Fruit fly (Drosophila melanogaster) whole organism: ENCODE measurements around the gene Alg9.

ENCODE experiments used
- CG8478 ChIP-seq: fragments of >200 bp; optimal IDR thresholded peaks from 2 replicates; lab custom pipeline; 2018; ENCODE audit warnings: inconsistent platforms
- Dll ChIP-seq: fragments of >200 bp; optimal IDR thresholded peaks from 2 replicates; lab custom pipeline; 2017
- pan ChIP-seq: fragments of >200 bp; optimal IDR thresholded peaks from 2 replicates; lab custom pipeline; 2017
- psq ChIP-seq: fragments of >200 bp; optimal IDR thresholded peaks from 2 replicates; lab custom pipeline; 2017
- usp ChIP-seq: fragments of >200 bp; optimal IDR thresholded peaks from 2 replicates; lab custom pipeline; 2017; ENCODE audit warnings: missing biosample characterization, missing genetic modification characterization, mixed read lengths

DNA sequence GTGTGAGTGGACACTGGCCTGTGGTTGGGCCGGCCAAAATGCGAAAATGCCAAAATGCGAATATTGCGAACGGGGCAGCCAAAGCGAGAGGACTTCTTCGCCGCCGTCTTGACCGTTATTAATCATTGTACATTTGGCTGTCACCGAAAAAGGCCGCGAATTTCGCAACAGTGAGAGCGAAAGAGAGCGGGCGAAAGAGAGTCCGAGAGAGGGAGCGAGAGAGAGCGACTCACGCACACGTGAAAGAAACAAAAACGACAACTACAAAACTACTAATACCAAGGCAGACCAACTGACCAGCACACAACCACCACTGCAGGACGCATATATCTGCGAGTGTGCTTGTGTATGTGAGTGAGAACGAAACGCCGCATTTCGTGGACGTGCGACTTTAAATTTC, 36.8 kb upstream of the Alg9 start:
- TF ChIP-seq psq (lab: Kevin White, UChicago) = no peak
- no peak for TF ChIP-seq pan (lab: Kevin White, UChicago)
- no peak for TF ChIP-seq usp (GFP tag; lab: Kevin White, UChicago)
- TF ChIP-seq CG8478 (lab: Kevin White, UChicago) = peak; percentile 43
- TF ChIP-seq Dll = no peak
